Fruit fly (Drosophila melanogaster): ENCODE results near the gene att-ORFB.
A peak's percentile ranks its signal among the peaks of the same experiment; 100 is the strongest.

att-ORFB gene

DNA sequence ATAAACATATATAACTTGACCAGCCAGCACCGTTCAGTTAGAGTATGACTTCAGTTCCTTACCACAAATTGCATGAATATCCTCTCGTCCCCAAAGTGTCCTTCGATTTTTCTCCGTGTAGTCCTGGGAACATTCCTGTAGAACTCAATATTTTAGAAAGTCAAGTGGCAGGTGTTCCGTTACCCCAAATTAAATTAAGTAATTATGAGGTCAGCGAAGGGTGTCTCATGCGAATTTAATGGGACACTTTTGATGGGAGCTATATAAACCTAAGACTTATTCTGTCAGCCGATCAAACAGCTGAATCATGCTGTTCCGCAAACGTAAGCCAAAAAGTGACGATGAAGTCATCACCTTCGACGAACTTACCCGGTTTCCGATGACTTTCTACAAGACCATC lies 49.7 kb downstream of the att-ORFB start, which contains the start of gene Or92a:
Gene Or92a (plus strand): TSS at position 301 of the 400 bp plus-strand sequence.
- no peak for TF ChIP-seq cnc (optimal IDR thresholded peaks at IDR 0.05)
- no peak for TF ChIP-seq Mnt (GFP tag; optimal IDR thresholded peaks at IDR 0.05)
- TF ChIP-seq tj (GFP tag; optimal IDR thresholded peaks at IDR 0.05): no peak
- TF ChIP-seq Crg-1 (GFP tag; optimal IDR thresholded peaks at IDR 0.05): no peak
- TF ChIP-seq cic (GFP tag; optimal IDR thresholded peaks at IDR 0.05): no peak
- TF ChIP-seq CG33017 (tag; optimal IDR thresholded peaks at IDR 0.05): no peak
- no peak for TF ChIP-seq Hr96 (GFP tag; optimal IDR thresholded peaks at IDR 0.05)
- no peak for TF ChIP-seq CG1620 (GFP tag; optimal IDR thresholded peaks at IDR 0.05)
- TF ChIP-seq CG7101 (tag; optimal IDR thresholded peaks at IDR 0.05): no peak
- no peak for TF ChIP-seq CG5204 (GFP tag; optimal IDR thresholded peaks at IDR 0.05)
- TF ChIP-seq ovo (GFP tag; optimal IDR thresholded peaks at IDR 0.05): no peak

DNA sequence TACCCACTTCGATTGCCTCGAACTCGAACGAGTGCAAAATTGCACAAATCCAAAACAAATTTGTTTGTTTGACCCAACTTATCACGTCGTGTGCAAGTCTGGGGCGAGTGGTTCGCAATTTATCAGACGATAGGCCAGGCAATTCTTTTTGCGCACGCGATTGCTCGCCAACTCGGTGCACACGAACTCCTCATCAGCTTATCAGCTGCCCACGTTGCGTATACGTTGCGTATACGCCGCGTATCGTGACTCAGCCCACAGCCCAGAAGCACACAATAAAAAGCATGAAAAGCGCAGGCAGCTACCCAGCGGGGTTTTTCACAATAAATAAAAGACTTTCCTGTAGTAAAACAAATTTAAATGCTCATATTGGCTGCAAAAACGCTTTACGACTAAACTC lies 50.6 kb downstream of the att-ORFB start, which contains the start of gene MtnB:
Gene MtnB (minus strand): TSS at position 101 of the 400 bp plus-strand sequence.
- TF ChIP-seq kay (GFP tag; ENCODE audit: borderline replicate concordance) (peak; percentile 59), CG14711 (tag; optimal IDR thresholded peaks at IDR 0.05) (no peak)

All from whole organism, adult.